Fruit fly (Drosophila melanogaster) whole organism, prepupa: ENCODE data around the gene B52.

Source experiments
- CG10631 ChIP-seq: fragments of 200-800 bp; sonication (Bioruptor generic); optimal IDR thresholded peaks from 2 replicates; lab custom pipeline; 2016; ENCODE audit warnings: missing biosample characterization, missing genetic modification characterization
- CG10669 ChIP-seq: fragments of 200-800 bp; sonication (Bioruptor generic); optimal IDR thresholded peaks from 3 replicates; lab custom pipeline; 2018; ENCODE audit warnings: missing biosample characterization, mild to moderate bottlenecking, missing genetic modification characterization, moderate library complexity
- CG11294 ChIP-seq: fragments of 200-800 bp; sonication (Bioruptor generic); IDR thresholded peaks from 2 replicates; pipeline ENCODE4 v1.3.6; 2022; ENCODE audit warnings: missing biosample characterization, missing genetic modification characterization
- CG11762 ChIP-seq: fragments of 200-800 bp; sonication (Bioruptor generic); optimal IDR thresholded peaks from 3 replicates; lab custom pipeline; 2016; ENCODE audit warnings: missing biosample characterization, missing genetic modification characterization; ENCODE audit not compliant: insufficient read depth
- CG11902 ChIP-seq: fragments of 200-800 bp; sonication (Bioruptor generic); optimal IDR thresholded peaks from 3 replicates; lab custom pipeline; 2016; ENCODE audit warnings: missing biosample characterization, missing genetic modification characterization
- CG15336 ChIP-seq: fragments of 200-800 bp; sonication (Bioruptor generic); IDR thresholded peaks from 2 replicates; pipeline ENCODE4 v1.3.6; 2022; ENCODE audit warnings: missing biosample characterization, missing genetic modification characterization
- CG1621 ChIP-seq: fragments of 200-800 bp; sonication (Bioruptor generic); optimal IDR thresholded peaks from 3 replicates; lab custom pipeline; 2018; ENCODE audit warnings: missing biosample characterization, mild to moderate bottlenecking, missing genetic modification characterization
- CG16779 ChIP-seq: fragments of 200-800 bp; sonication (Bioruptor generic); optimal IDR thresholded peaks from 3 replicates; lab custom pipeline; 2017; ENCODE audit warnings: missing biosample characterization, mild to moderate bottlenecking, missing genetic modification characterization
- CG3032 ChIP-seq: fragments of 200-800 bp; optimal IDR thresholded peaks from 2 replicates; lab custom pipeline; 2019; ENCODE audit warnings: missing biosample characterization, mild to moderate bottlenecking, missing genetic modification characterization, moderate library complexity
- CG32006 ChIP-seq: fragments of 200-800 bp; sonication (Bioruptor generic); optimal IDR thresholded peaks from 3 replicates; lab custom pipeline; 2017; ENCODE audit warnings: missing biosample characterization, mild to moderate bottlenecking, missing genetic modification characterization
- CG34406 ChIP-seq: fragments of 200-800 bp; sonication (Bioruptor generic); optimal IDR thresholded peaks from 3 replicates; lab custom pipeline; 2016; ENCODE audit warnings: missing biosample characterization, missing genetic modification characterization
- CG4318 ChIP-seq: fragments of 200-800 bp; sonication (Bioruptor generic); optimal IDR thresholded peaks from 3 replicates; lab custom pipeline; 2017; ENCODE audit warnings: missing biosample characterization, mild to moderate bottlenecking, missing genetic modification characterization
- CG6163 ChIP-seq: fragments of 200-800 bp; sonication (Bioruptor generic); IDR thresholded peaks from 3 replicates; pipeline ENCODE4 v1.3.6; 2022; ENCODE audit warnings: missing biosample characterization, missing genetic modification characterization
- CG6792 ChIP-seq: fragments of 200-800 bp; sonication (Bioruptor generic); optimal IDR thresholded peaks from 3 replicates; lab custom pipeline; 2016; ENCODE audit warnings: missing biosample characterization, missing genetic modification characterization
- CG6808 ChIP-seq: fragments of 200-800 bp; sonication (Bioruptor generic); optimal IDR thresholded peaks from 3 replicates; lab custom pipeline; 2017; ENCODE audit warnings: missing biosample characterization, missing genetic modification characterization, mild to moderate bottlenecking, moderate library complexity, missing genetic modification reagents
- CG7368 ChIP-seq: fragments of 200-800 bp; sonication (Bioruptor generic); optimal IDR thresholded peaks from 3 replicates; lab custom pipeline; 2016; ENCODE audit warnings: missing biosample characterization, missing genetic modification characterization
- CG8119 ChIP-seq: fragments of 200-800 bp; sonication (Bioruptor generic); IDR thresholded peaks from 3 replicates; pipeline ENCODE4 v1.3.6; 2022; ENCODE audit warnings: missing biosample characterization, missing genetic modification characterization
- CG8632 ChIP-seq: fragments of 200-800 bp; sonication (Bioruptor generic); optimal IDR thresholded peaks from 3 replicates; lab custom pipeline; 2016; ENCODE audit warnings: missing biosample characterization, missing genetic modification characterization
- CG9139 ChIP-seq: fragments of 200-800 bp; sonication (Bioruptor generic); optimal IDR thresholded peaks from 3 replicates; lab custom pipeline; 2017; ENCODE audit warnings: missing biosample characterization, mild to moderate bottlenecking, missing genetic modification characterization
- Eip75B ChIP-seq: fragments of 200-800 bp; sonication (Bioruptor generic); optimal IDR thresholded peaks from 3 replicates; lab custom pipeline; 2016; ENCODE audit warnings: missing biosample characterization, missing genetic modification characterization
- Eip78C ChIP-seq: fragments of 200-800 bp; sonication (Bioruptor generic); peaks from one replicate; lab custom pipeline; 2016; ENCODE audit warnings: missing biosample characterization, missing genetic modification characterization
- Eip93F ChIP-seq: fragments of 200-800 bp; sonication (Bioruptor generic); optimal IDR thresholded peaks from 2 replicates; lab custom pipeline; 2016; ENCODE audit warnings: missing biosample characterization, mild to moderate bottlenecking, missing genetic modification characterization
- Ets21C ChIP-seq: fragments of 200-800 bp; sonication (Bioruptor generic); optimal IDR thresholded peaks from 3 replicates; lab custom pipeline; 2016; ENCODE audit warnings: missing biosample characterization, missing genetic modification characterization
- Ets96B ChIP-seq: fragments of 200-800 bp; optimal IDR thresholded peaks from 2 replicates; lab custom pipeline; 2019; ENCODE audit warnings: missing biosample characterization, mild to moderate bottlenecking, missing genetic modification characterization, moderate library complexity
- Gug ChIP-seq: fragments of 200-800 bp; sonication (Bioruptor generic); IDR thresholded peaks from 2 replicates; pipeline ENCODE4 v1.3.6; 2022; ENCODE audit warnings: missing biosample characterization, missing genetic modification characterization
- Hr38 ChIP-seq: sonication (Bioruptor generic); optimal IDR thresholded peaks from 2 replicates; lab custom pipeline; 2016; ENCODE audit warnings: missing biosample characterization, missing genetic modification characterization
- Hr39 ChIP-seq: fragments of 200-800 bp; sonication (Bioruptor generic); optimal IDR thresholded peaks from 2 replicates; lab custom pipeline; 2016; ENCODE audit warnings: missing biosample characterization, missing genetic modification characterization
- Lpt ChIP-seq: fragments of 200-800 bp; sonication (Bioruptor generic); optimal IDR thresholded peaks from 3 replicates; lab custom pipeline; 2016; ENCODE audit warnings: missing biosample characterization, missing genetic modification characterization
- Smox ChIP-seq: fragments of 200-800 bp; sonication (Bioruptor generic); optimal IDR thresholded peaks from 3 replicates; lab custom pipeline; 2016; ENCODE audit warnings: missing biosample characterization, missing genetic modification characterization
- Sox102F ChIP-seq: fragments of 200-800 bp; sonication (Bioruptor generic); optimal IDR thresholded peaks from 2 replicates; lab custom pipeline; 2016; ENCODE audit warnings: missing biosample characterization, mild to moderate bottlenecking, missing genetic modification characterization
- Sox14 ChIP-seq: fragments of 200-800 bp; sonication (Bioruptor generic); optimal IDR thresholded peaks from 3 replicates; lab custom pipeline; 2016; ENCODE audit warnings: missing biosample characterization, missing genetic modification characterization
- Sox15 ChIP-seq: fragments of 200-800 bp; sonication (Bioruptor generic); optimal IDR thresholded peaks from 3 replicates; lab custom pipeline; 2016; ENCODE audit warnings: missing biosample characterization, missing genetic modification characterization
- achi ChIP-seq: fragments of 200-800 bp; sonication (Bioruptor generic); optimal IDR thresholded peaks from 3 replicates; lab custom pipeline; 2016; ENCODE audit warnings: missing biosample characterization, missing genetic modification characterization
- acj6 ChIP-seq: fragments of 200-800 bp; sonication (Bioruptor generic); optimal IDR thresholded peaks from 3 replicates; lab custom pipeline; 2016; ENCODE audit warnings: missing biosample characterization, missing genetic modification characterization
- dac ChIP-seq: fragments of 200-800 bp; sonication (Bioruptor generic); optimal IDR thresholded peaks from 2 replicates; lab custom pipeline; 2017; ENCODE audit warnings: missing biosample characterization, mild to moderate bottlenecking, missing genetic modification characterization
- dsx ChIP-seq: fragments of 200-800 bp; optimal IDR thresholded peaks from 3 replicates; lab custom pipeline; 2019; ENCODE audit warnings: missing biosample characterization, mild to moderate bottlenecking, missing genetic modification characterization, moderate library complexity; ENCODE audit not compliant: poor library complexity, severe bottlenecking
- eg ChIP-seq: fragments of 200-800 bp; sonication (Bioruptor generic); IDR thresholded peaks from 3 replicates; pipeline ENCODE4 v1.3.6; 2022; ENCODE audit warnings: missing biosample characterization, missing genetic modification characterization
- esn ChIP-seq: fragments of 200-800 bp; sonication (Bioruptor generic); optimal IDR thresholded peaks from 2 replicates; lab custom pipeline; 2016; ENCODE audit warnings: missing biosample characterization, mild to moderate bottlenecking, missing genetic modification characterization, moderate library complexity
- fd59A ChIP-seq: fragments of 200-800 bp; sonication (Bioruptor generic); optimal IDR thresholded peaks from 2 replicates; lab custom pipeline; 2017; ENCODE audit warnings: missing biosample characterization, mild to moderate bottlenecking, missing genetic modification characterization, missing genetic modification reagents
- fd85E ChIP-seq: fragments of 200-800 bp; sonication (Bioruptor generic); optimal IDR thresholded peaks from 3 replicates; lab custom pipeline; 2016; ENCODE audit warnings: missing biosample characterization, missing genetic modification characterization
- fkh ChIP-seq: fragments of 200-800 bp; sonication (Bioruptor generic); optimal IDR thresholded peaks from 3 replicates; lab custom pipeline; 2017; ENCODE audit warnings: missing biosample characterization, mild to moderate bottlenecking, missing genetic modification characterization, moderate library complexity
- net ChIP-seq: fragments of 200-800 bp; sonication (Bioruptor generic); optimal IDR thresholded peaks from 3 replicates; lab custom pipeline; 2016; ENCODE audit warnings: missing biosample characterization, missing genetic modification characterization
- spab ChIP-seq: fragments of 200-800 bp; sonication (Bioruptor generic); optimal IDR thresholded peaks from 2 replicates; lab custom pipeline; 2017; ENCODE audit warnings: missing biosample characterization, mild to moderate bottlenecking, missing genetic modification characterization, missing genetic modification reagents
- ss ChIP-seq, 2 experiments: fragments of 200-800 bp; sonication (Bioruptor generic); optimal IDR thresholded peaks; 2 replicates in 1 of 2; 3 replicates in 1 of 2; lab custom pipeline; 2017 to 2018; ENCODE audit warnings: mild to moderate bottlenecking in 2 of 2, missing biosample characterization in 2 of 2, missing genetic modification characterization in 2 of 2, moderate library complexity in 1 of 2
- topi ChIP-seq: fragments of 200-800 bp; sonication (Bioruptor generic); optimal IDR thresholded peaks from 3 replicates; lab custom pipeline; 2016; ENCODE audit warnings: missing biosample characterization, missing genetic modification characterization
- vri ChIP-seq: fragments of 200-800 bp; sonication (Bioruptor generic); optimal IDR thresholded peaks from 3 replicates; lab custom pipeline; 2016; ENCODE audit warnings: missing biosample characterization, mild to moderate bottlenecking, missing genetic modification characterization

Gene B52

DNA sequence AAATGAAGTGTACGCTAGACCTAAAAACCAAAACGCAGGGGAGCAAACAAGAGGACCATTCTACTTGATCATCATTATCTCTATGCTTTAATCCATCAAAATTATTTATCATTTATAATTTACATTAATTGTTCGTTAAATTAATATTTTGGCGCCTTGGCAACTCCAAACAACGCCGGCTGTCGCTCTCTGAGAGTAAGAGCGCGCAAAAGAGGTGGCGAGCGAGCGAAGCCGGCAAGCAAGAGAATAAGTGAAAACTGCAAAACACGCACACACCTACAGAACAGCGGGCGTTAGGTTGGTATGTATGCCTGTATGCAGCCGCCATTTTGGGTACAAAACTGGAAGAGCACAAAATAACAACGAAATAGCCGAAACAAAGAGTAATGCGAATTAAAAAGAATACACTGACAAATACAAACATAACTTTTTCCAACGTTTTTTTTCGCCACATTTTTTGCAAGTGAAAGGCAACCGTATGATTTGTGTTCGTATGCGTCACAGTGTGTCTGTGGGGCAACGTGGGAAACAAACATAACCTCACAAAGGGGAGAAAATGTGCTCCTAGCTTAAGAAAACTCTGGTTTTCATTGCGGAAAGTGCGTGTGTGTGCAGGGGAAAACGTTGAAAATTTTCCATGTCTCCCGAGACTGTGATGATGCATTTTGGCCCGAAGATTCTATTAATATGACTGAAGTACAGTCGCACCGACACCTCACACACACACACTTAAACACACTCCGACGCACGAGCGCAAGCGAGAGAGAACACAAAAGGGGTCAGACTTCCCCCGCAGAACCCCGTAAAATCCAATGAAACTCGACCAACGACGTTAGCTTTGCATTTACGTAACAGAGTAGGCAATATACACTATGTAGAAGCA, 16.1 kb upstream of the B52 start (continued):
- TF ChIP-seq fd59A (no peak), CG8632 (GFP tag; lab: Kevin White, UChicago) (no peak), Ets21C (GFP tag; lab: Kevin White, UChicago) (no peak), ss (GFP tag; optimal IDR thresholded peaks at IDR 0.05; lab: Kevin White, UChicago) (peak in 1 of 2 experiments; percentile 32), CG6163 (no peak), Eip93F (GFP tag; lab: Kevin White, UChicago) (peak; percentile 76), CG8119 (GFP tag; lab: Robert Waterston, UW) (no peak; the same call in 1 of the 3 replicates), Sox15 (no peak), achi (no peak), CG10669 (GFP tag; lab: Kevin White, UChicago) (no peak), CG10631 (peak; percentile 6), topi (GFP tag; lab: Kevin White, UChicago) (peak; percentile 33), CG16779 (tag; lab: Kevin White, UChicago) (no peak), CG11762 (GFP tag; lab: Kevin White, UChicago) (no peak), CG6792 (no peak)

DNA sequence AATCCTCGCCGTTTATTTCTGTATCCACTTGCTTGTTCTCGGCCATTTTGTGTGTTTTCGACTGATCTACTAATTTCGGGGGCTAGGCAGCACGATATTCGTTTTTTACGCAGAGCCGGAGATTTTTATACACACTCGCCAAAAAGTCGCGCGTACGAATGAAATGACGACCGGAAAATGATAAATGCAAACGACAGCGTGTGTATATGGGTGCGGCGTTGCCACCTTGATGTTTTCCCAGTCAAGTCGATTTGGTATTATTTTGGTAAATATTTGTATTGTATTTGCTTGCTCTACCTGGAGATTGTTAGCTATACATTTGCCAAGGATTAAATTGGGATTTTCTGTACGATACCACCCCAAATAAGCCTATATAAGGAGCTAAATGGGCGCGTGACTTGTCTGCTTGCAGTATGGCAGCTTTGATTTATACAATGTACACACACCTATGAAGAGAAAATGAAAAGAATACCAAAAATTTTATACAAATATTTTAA, 15.2 kb upstream of the B52 start, which contains the start of gene sqd:
Gene sqd (minus strand): TSS at position 431 of the 497 bp plus-strand sequence.
- peak; percentile 24 for TF ChIP-seq net (GFP tag; lab: Kevin White, UChicago)
- no peak for TF ChIP-seq CG11294
- peak; percentile 68 for TF ChIP-seq dsx (GFP tag; lab: Kevin White, UChicago)
- TF ChIP-seq esn (GFP tag; lab: Kevin White, UChicago): peak; percentile 53
- TF ChIP-seq CG9139: peak; percentile 17
- TF ChIP-seq fkh (GFP tag; lab: Kevin White, UChicago): peak; percentile 81
- TF ChIP-seq Sox15: no peak
- no peak for TF ChIP-seq CG4318 (GFP tag; lab: Kevin White, UChicago)
- peak; percentile 16; the same call in 1 of the 3 replicates for TF ChIP-seq CG8119 (GFP tag; lab: Robert Waterston, UW)
- peak; percentile 44 for TF ChIP-seq CG6792
- peak; percentile 60 for TF ChIP-seq Eip75B
- no peak for TF ChIP-seq dac
- TF ChIP-seq Ets21C (GFP tag; lab: Kevin White, UChicago): peak; percentile 51
- 0 out of 3 replicates have a peak, but pooled peaks have one; percentile 13 for TF ChIP-seq eg (GFP tag; lab: Robert Waterston, UW)
- TF ChIP-seq CG32006: peak; percentile 13
- peak; percentile 9 for TF ChIP-seq spab (GFP tag; lab: Kevin White, UChicago)
- peak; percentile 25; the same call in 1 of the 2 replicates for TF ChIP-seq CG15336
- TF ChIP-seq Hr39 (GFP tag; lab: Kevin White, UChicago): peak; percentile 64
- TF ChIP-seq Eip93F (GFP tag; lab: Kevin White, UChicago): no peak
- TF ChIP-seq CG7368 (GFP tag; lab: Kevin White, UChicago): peak; percentile 39
- TF ChIP-seq CG34406 (GFP tag; lab: Kevin White, UChicago): peak; percentile 27
- TF ChIP-seq fd59A: peak; percentile 14
- no peak for TF ChIP-seq Gug (GFP tag; lab: Robert Waterston, UW)
- TF ChIP-seq CG6808 (GFP tag; lab: Kevin White, UChicago): peak; percentile 35
- TF ChIP-seq CG3032 (tag; lab: Kevin White, UChicago): peak; percentile 25
- TF ChIP-seq Hr38 (GFP tag; lab: Kevin White, UChicago): no peak
- peak; percentile 56 for TF ChIP-seq Sox14 (GFP tag; lab: Kevin White, UChicago)
- peak; percentile 44 for TF ChIP-seq acj6 (GFP tag; lab: Kevin White, UChicago)
- no peak for TF ChIP-seq vri
- TF ChIP-seq fd85E (GFP tag; lab: Kevin White, UChicago): no peak
- peak; percentile 60 for TF ChIP-seq topi (GFP tag; lab: Kevin White, UChicago)
- TF ChIP-seq CG16779 (tag; lab: Kevin White, UChicago): no peak
- peak; percentile 88 for TF ChIP-seq Eip78C (GFP tag; lab: Kevin White, UChicago)
- TF ChIP-seq CG11902 (GFP tag; lab: Kevin White, UChicago): peak; percentile 20
- peak; percentile 21 for TF ChIP-seq Lpt (GFP tag; lab: Kevin White, UChicago)
- peak; percentile 67 for TF ChIP-seq Sox102F
- peak; percentile 54 for TF ChIP-seq CG1621 (tag; lab: Kevin White, UChicago)
- TF ChIP-seq Ets96B (tag; lab: Kevin White, UChicago): peak; percentile 23
- TF ChIP-seq CG10631: peak; percentile 7
- peak; percentile 53 for TF ChIP-seq Smox (GFP tag; lab: Kevin White, UChicago)
